Worm (Caenorhabditis elegans): ENCODE data around the gene ZC487.2.

DNA sequence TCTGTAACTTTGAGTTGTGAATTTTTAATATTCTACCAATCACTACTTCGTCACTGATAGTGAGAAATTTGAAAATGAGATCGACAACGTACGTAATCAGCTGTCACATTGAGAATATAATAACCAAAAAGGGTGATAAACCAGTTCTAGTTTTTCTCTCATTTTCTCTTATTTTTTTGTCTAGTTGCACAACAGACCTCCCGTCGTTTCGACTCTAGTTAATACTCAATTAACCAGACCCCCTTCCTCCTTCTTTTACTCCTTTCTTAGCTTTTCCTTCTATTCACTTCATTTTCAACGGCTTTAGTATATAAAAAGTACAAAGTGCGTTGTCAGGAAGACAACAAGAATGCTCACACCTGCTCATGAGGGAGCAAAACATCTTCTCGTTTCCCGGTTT, 4.9 kb upstream of the ZC487.2 start, which contains the start of gene ZC487.1:
- no peak for TF ChIP-seq nhr-11 (tag; optimal IDR thresholded peaks at IDR 0.05)
- TF ChIP-seq nhr-47 (tag; optimal IDR thresholded peaks at IDR 0.05) = no peak
- no peak for TF ChIP-seq mdl-1 (tag; optimal IDR thresholded peaks at IDR 0.05)
- no peak for TF ChIP-seq unc-86 (tag; optimal IDR thresholded peaks at IDR 0.05)
- TF ChIP-seq lin-15B (tag; optimal IDR thresholded peaks at IDR 0.05) = no peak
